Worm (Caenorhabditis elegans) whole organism, young adult: ENCODE data around the gene dnc-1.
A peak's percentile ranks its signal among the peaks of the same experiment; 100 is the strongest.

ENCODE experiments used
- B0261.1 ChIP-seq: sonication (generic microtip); optimal IDR thresholded peaks from 2 replicates; lab custom pipeline; 2016; ENCODE audit warnings: mild to moderate bottlenecking, missing genetic modification characterization, moderate library complexity, missing compliant biosample characterization
- C06A6.2 ChIP-seq: fragments of 200-800 bp; sonication (Bioruptor generic); conservative IDR thresholded peaks from 2 replicates; pipeline ENCODE4 v1.3.6; 2022; ENCODE audit warnings: missing genetic modification characterization, missing compliant biosample characterization
- C17E4.6 ChIP-seq: fragments of 200-800 bp; sonication (Bioruptor generic); IDR thresholded peaks from 2 replicates; pipeline ENCODE4 v1.3.6; 2022; ENCODE audit warnings: missing genetic modification reagents, missing genetic modification characterization, missing compliant biosample characterization
- F37B4.10 ChIP-seq: fragments of 200-800 bp; sonication (Bioruptor generic); IDR thresholded peaks from 2 replicates; pipeline ENCODE4 v1.3.6; 2022; ENCODE audit warnings: missing genetic modification characterization, missing compliant biosample characterization
- F39B2.1 ChIP-seq: fragments of 200-800 bp; sonication (Bioruptor generic); IDR thresholded peaks from 2 replicates; pipeline ENCODE4 v1.3.6; 2022; ENCODE audit warnings: missing genetic modification reagents, missing genetic modification characterization, missing compliant biosample characterization
- F52B5.7 ChIP-seq: sonication (generic microtip); optimal IDR thresholded peaks from 2 replicates; lab custom pipeline; 2016; ENCODE audit warnings: mild to moderate bottlenecking, missing genetic modification characterization, missing compliant biosample characterization
- F57A8.1 ChIP-seq: fragments of 200-800 bp; sonication (Bioruptor generic); optimal IDR thresholded peaks from 2 replicates; lab custom pipeline; 2018; ENCODE audit warnings: mild to moderate bottlenecking, missing genetic modification characterization, moderate library complexity, missing compliant biosample characterization
- K11D2.4 ChIP-seq: fragments of 200-800 bp; sonication (Bioruptor generic); IDR thresholded peaks from 2 replicates; pipeline ENCODE4 v1.3.6; 2022; ENCODE audit warnings: missing genetic modification reagents, missing genetic modification characterization, missing compliant biosample characterization
- Y53F4B.3 ChIP-seq: fragments of 200-800 bp; sonication (Bioruptor generic); IDR thresholded peaks from 2 replicates; pipeline ENCODE4 v1.3.6; 2022; ENCODE audit warnings: missing genetic modification reagents, missing genetic modification characterization, missing compliant biosample characterization
- Y79H2A.3 ChIP-seq: fragments of 200-800 bp; sonication (Bioruptor generic); conservative IDR thresholded peaks from 2 replicates; pipeline ENCODE4 v1.3.6; 2022; ENCODE audit warnings: missing genetic modification reagents, missing genetic modification characterization, missing compliant biosample characterization
- ZK185.1 ChIP-seq: sonication (generic microtip); optimal IDR thresholded peaks from 2 replicates; lab custom pipeline; 2016; ENCODE audit warnings: mild to moderate bottlenecking, missing genetic modification characterization, missing compliant biosample characterization; ENCODE audit not compliant: poor library complexity, severe bottlenecking
- aptf-3 ChIP-seq: fragments of 200-800 bp; sonication (Bioruptor generic); IDR thresholded peaks from 2 replicates; pipeline ENCODE4 v1.3.6; 2022; ENCODE audit warnings: missing genetic modification characterization, missing compliant biosample characterization
- athp-1 ChIP-seq: sonication (generic microtip); optimal IDR thresholded peaks from 2 replicates; lab custom pipeline; 2017; ENCODE audit warnings: mild to moderate bottlenecking, missing genetic modification characterization, missing compliant biosample characterization
- attf-5 ChIP-seq: fragments of 200-800 bp; sonication (Bioruptor generic); optimal IDR thresholded peaks from 2 replicates; lab custom pipeline; 2018; ENCODE audit warnings: mild to moderate bottlenecking, missing genetic modification characterization, missing compliant biosample characterization
- cebp-1 ChIP-seq, 2 experiments: fragments of 200-800 bp in 1 of 2; sonication (Bioruptor generic) in 1 of 2; sonication (generic microtip) in 1 of 2; IDR thresholded peaks in 1 of 2; optimal IDR thresholded peaks in 1 of 2; 2 replicates each; pipeline versions ENCODE4 v1.3.6 to Lab custom; 2017 to 2022; ENCODE audit warnings: missing compliant biosample characterization in 2 of 2, missing genetic modification characterization in 2 of 2, mild to moderate bottlenecking in 1 of 2, missing genetic modification reagents in 1 of 2, moderate library complexity in 1 of 2
- ceh-27 ChIP-seq: fragments of 200-800 bp; sonication (Bioruptor generic); optimal IDR thresholded peaks from 2 replicates; lab custom pipeline; 2018; ENCODE audit warnings: mild to moderate bottlenecking, missing genetic modification characterization, moderate library complexity, missing compliant biosample characterization
- hlh-12 ChIP-seq: sonication (generic microtip); optimal IDR thresholded peaks from 2 replicates; lab custom pipeline; 2016; ENCODE audit warnings: missing genetic modification characterization, missing compliant biosample characterization
- hmg-1.2 ChIP-seq: fragments of 200-800 bp; sonication (Bioruptor generic); IDR thresholded peaks from 2 replicates; pipeline ENCODE4 v1.3.6; 2022; ENCODE audit warnings: missing genetic modification reagents, missing genetic modification characterization, missing compliant biosample characterization
- hsf-1 ChIP-seq: fragments of 200-800 bp; sonication (Bioruptor generic); IDR thresholded peaks from 2 replicates; pipeline ENCODE4 v1.3.6; 2022; ENCODE audit warnings: missing genetic modification reagents, missing genetic modification characterization, missing compliant biosample characterization
- lin-35 ChIP-seq, 3 experiments: fragments of 150-350 bp in 2 of 3; sonication (generic microtip) in 1 of 3; optimal IDR thresholded peaks; 2 replicates each; lab custom pipeline; 2014 to 2018; ENCODE audit warnings: missing biosample characterization in 3 of 3, missing genetic modification characterization in 3 of 3, missing genetic modification reagents in 3 of 3
- lsl-1 ChIP-seq: fragments of 200-800 bp; sonication (Bioruptor generic); optimal IDR thresholded peaks from 2 replicates; lab custom pipeline; 2018; ENCODE audit warnings: mild to moderate bottlenecking, missing genetic modification characterization, moderate library complexity, missing compliant biosample characterization
- madf-10 ChIP-seq: sonication (generic microtip); optimal IDR thresholded peaks from 2 replicates; lab custom pipeline; 2016; ENCODE audit warnings: mild to moderate bottlenecking, missing genetic modification characterization, missing compliant biosample characterization
- madf-6 ChIP-seq: fragments of 200-800 bp; sonication (Bioruptor generic); IDR thresholded peaks from 2 replicates; pipeline ENCODE4 v1.3.6; 2022; ENCODE audit warnings: missing genetic modification reagents, missing genetic modification characterization, missing compliant biosample characterization
- mes-4 ChIP-seq: sonication (generic microtip); optimal IDR thresholded peaks from 2 replicates; lab custom pipeline; 2016; ENCODE audit warnings: missing genotype, missing genetic modification characterization, missing compliant biosample characterization
- mxl-1 ChIP-seq: sonication (generic microtip); optimal IDR thresholded peaks from 2 replicates; lab custom pipeline; 2016; ENCODE audit warnings: missing genetic modification characterization, missing compliant biosample characterization
- nfya-2 ChIP-seq: fragments of 200-800 bp; sonication (Bioruptor generic); IDR thresholded peaks from 2 replicates; pipeline ENCODE4 v1.3.6; 2022; ENCODE audit warnings: missing genetic modification reagents, missing genetic modification characterization, missing compliant biosample characterization
- nfyb-1 ChIP-seq: fragments of 200-800 bp; sonication (Bioruptor generic); IDR thresholded peaks from 2 replicates; pipeline ENCODE4 v1.3.6; 2022; ENCODE audit warnings: missing genetic modification reagents, missing genetic modification characterization, missing compliant biosample characterization
- nhr-27 ChIP-seq: fragments of 200-800 bp; sonication (Bioruptor generic); optimal IDR thresholded peaks from 2 replicates; lab custom pipeline; 2018; ENCODE audit warnings: mild to moderate bottlenecking, missing genetic modification characterization, moderate library complexity, missing compliant biosample characterization
- nhr-80 ChIP-seq: sonication (generic microtip); optimal IDR thresholded peaks from 2 replicates; lab custom pipeline; 2016; ENCODE audit warnings: missing genetic modification characterization, missing compliant biosample characterization
- pbrm-1 ChIP-seq: fragments of 200-800 bp; sonication (Bioruptor generic); IDR thresholded peaks from 2 replicates; pipeline ENCODE4 v1.3.6; 2022; ENCODE audit warnings: missing genetic modification reagents, missing genetic modification characterization, missing compliant biosample characterization
- rpc-1 ChIP-seq, 2 experiments: fragments of 150-350 bp in 1 of 2; sonication (generic microtip) in 1 of 2; optimal IDR thresholded peaks; 2 replicates each; lab custom pipeline; 2014 to 2018; ENCODE audit warnings: missing biosample characterization in 1 of 2, missing genetic modification characterization in 1 of 2, missing genetic modification reagents in 1 of 2, missing genotype in 1 of 2
- sdz-38 ChIP-seq: sonication (generic microtip); optimal IDR thresholded peaks from 2 replicates; lab custom pipeline; 2016; ENCODE audit warnings: missing genotype, missing genetic modification characterization, missing compliant biosample characterization
- snpc-4 ChIP-seq, 5 experiments: fragments of 150-350 bp in 1 of 5; sonication (generic microtip) in 4 of 5; optimal IDR thresholded peaks; 2 replicates each; lab custom pipeline; 2014 to 2018; ENCODE audit warnings: missing genetic modification characterization in 5 of 5, missing biosample characterization in 3 of 5, antibody characterized with exemption in 2 of 5, mild to moderate bottlenecking in 2 of 5, missing compliant biosample characterization in 2 of 5, missing genotype in 2 of 5, moderate library complexity in 2 of 5, missing genetic modification reagents in 1 of 5
- tbp1 ChIP-seq: fragments of 200-800 bp; sonication (Bioruptor generic); optimal IDR thresholded peaks from 2 replicates; lab custom pipeline; 2018; ENCODE audit warnings: mild to moderate bottlenecking, missing genetic modification characterization, missing compliant biosample characterization
- ztf-18 ChIP-seq: sonication (generic microtip); optimal IDR thresholded peaks from 2 replicates; lab custom pipeline; 2016; ENCODE audit warnings: missing genotype, mild to moderate bottlenecking, missing genetic modification characterization, missing compliant biosample characterization

Gene dnc-1

ce11 chrIV:10933062-10933552 is at the start of gene dnc-1, which contains the start of gene lsm-7 (continued):
- peak; percentile 96 for TF ChIP-seq attf-5 (GFP tag; lab: Kevin White, UChicago)
- TF ChIP-seq madf-6 (GFP tag; lab: Robert Waterston, UW) = peak; percentile 64; the same call in 1 of the 2 replicates
- no peak for TF ChIP-seq hlh-12 (tag; lab: Kevin White, UChicago)
- TF ChIP-seq F52B5.7 (tag; lab: Kevin White, UChicago) = no peak
- no peak for TF ChIP-seq snpc-4 (GFP tag; optimal IDR thresholded peaks at IDR 0.05; lab: Kevin White, UChicago)
- TF ChIP-seq snpc-4 (tag; optimal IDR thresholded peaks at IDR 0.05; lab: Kevin White, UChicago) = peak; percentile 1 to 54 (median 45)
- peak; percentile 53 for TF ChIP-seq ZK185.1 (tag; lab: Kevin White, UChicago)
- peak; percentile 68 for TF ChIP-seq K11D2.4 (GFP tag; lab: Robert Waterston, UW)
- TF ChIP-seq athp-1 (tag; lab: Kevin White, UChicago) = peak; percentile 18
- peak; percentile 51 for TF ChIP-seq lsl-1 (GFP tag; lab: Kevin White, UChicago)
- TF ChIP-seq C06A6.2 = peak; percentile 24; the same call in 1 of the 2 replicates
- TF ChIP-seq nfya-2 (GFP tag; lab: Robert Waterston, UW) = no peak
- peak in 1 of 3 experiments; percentile 69 for TF ChIP-seq lin-35 (GFP tag; optimal IDR thresholded peaks at IDR 0.05; lab: Kevin White, UChicago)
- peak; percentile 5 for TF ChIP-seq madf-10
- TF ChIP-seq ztf-18 = peak; percentile 94
- peak; percentile 3 for TF ChIP-seq ceh-27 (GFP tag; lab: Kevin White, UChicago)
- peak; percentile 56 for TF ChIP-seq nfyb-1 (GFP tag; lab: Robert Waterston, UW)
- no peak for TF ChIP-seq F37B4.10 (GFP tag; lab: Robert Waterston, UW)
- TF ChIP-seq pbrm-1 (GFP tag; lab: Robert Waterston, UW) = peak; percentile 64; the same call in 1 of the 2 replicates

ce11 chrIV:10981761-10982160 is 48.8 kb upstream of the dnc-1 start, which contains the start of gene Y43E12A.2:
Gene Y43E12A.2 (plus strand): TSS chrIV:10982061.
- TF ChIP-seq tbp1 (GFP tag; lab: Kevin White, UChicago) (no peak), F57A8.1 (GFP tag; lab: Kevin White, UChicago) (no peak), nhr-80 (tag; lab: Kevin White, UChicago) (no peak), sdz-38 (tag; lab: Kevin White, UChicago) (no peak), cebp-1 (GFP tag; IDR thresholded peaks at IDR 0.05; lab: Robert Waterston, UW) (no peak), cebp-1 (tag; optimal IDR thresholded peaks at IDR 0.05; lab: Kevin White, UChicago) (no peak), mes-4 (no peak), Y53F4B.3 (GFP tag; lab: Robert Waterston, UW) (no peak), Y79H2A.3 (no peak), B0261.1 (tag; lab: Kevin White, UChicago) (no peak), aptf-3 (no peak), F39B2.1 (no peak), mxl-1 (tag; lab: Kevin White, UChicago) (no peak), nhr-27 (tag; lab: Kevin White, UChicago) (no peak)

- peak; percentile 24 for TF ChIP-seq rpc-1 (optimal IDR thresholded peaks at IDR 0.05; lab: Kevin White, UChicago)
- TF ChIP-seq rpc-1 (tag; optimal IDR thresholded peaks at IDR 0.05; lab: Kevin White, UChicago) = no peak
- peak; percentile 46; the same call in 1 of the 2 replicates for TF ChIP-seq hmg-1.2 (GFP tag; lab: Robert Waterston, UW)
- peak; percentile 83 for TF ChIP-seq hsf-1 (GFP tag; lab: Robert Waterston, UW)
- no peak for TF ChIP-seq C17E4.6
These were observed 47.6 kb upstream of the dnc-1 start for ce11 chrIV:10980628-10981027.
